Fruit fly (Drosophila melanogaster) whole organism, embryonic: ENCODE data around the gene CG32182.

Experiments
- Ada2b ChIP-seq: fragments of 200-800 bp; sonication (Bioruptor generic); IDR thresholded peaks from 2 replicates; pipeline ENCODE4 v1.3.6; 2022; ENCODE audit warnings: missing biosample characterization, missing genetic modification characterization
- Bgb ChIP-seq: fragments of 200-800 bp; sonication (Bioruptor generic); IDR thresholded peaks from 2 replicates; pipeline ENCODE4 v1.3.6; 2022; ENCODE audit warnings: missing biosample characterization, missing genetic modification characterization; ENCODE audit not compliant: partially characterized antibody
- CG10147 ChIP-seq: fragments of 200-800 bp; sonication (Bioruptor generic); optimal IDR thresholded peaks from 2 replicates; lab custom pipeline; 2019; ENCODE audit warnings: missing biosample characterization, mild to moderate bottlenecking, missing genetic modification characterization, moderate library complexity
- CG11085 ChIP-seq: fragments of 200-800 bp; sonication (Bioruptor generic); IDR thresholded peaks from 2 replicates; pipeline ENCODE4 v1.3.6; 2022; ENCODE audit warnings: missing biosample characterization, missing genetic modification characterization
- CG1603 ChIP-seq: fragments of 200-800 bp; sonication (Bioruptor generic); optimal IDR thresholded peaks from 2 replicates; lab custom pipeline; 2019; ENCODE audit warnings: missing biosample characterization, mild to moderate bottlenecking, missing genetic modification characterization, moderate library complexity
- CG16813 ChIP-seq: fragments of 200-800 bp; sonication (Bioruptor generic); IDR thresholded peaks from 3 replicates; pipeline ENCODE4 v1.3.6; 2022; ENCODE audit warnings: missing biosample characterization, missing genetic modification characterization; ENCODE audit not compliant: partially characterized antibody
- CG2116 ChIP-seq: fragments of 200-800 bp; sonication (Bioruptor generic); optimal IDR thresholded peaks from 3 replicates; lab custom pipeline; 2018; ENCODE audit warnings: missing biosample characterization, mild to moderate bottlenecking, missing genetic modification characterization
- CG31388 ChIP-seq: fragments of 200-800 bp; sonication (Bioruptor generic); optimal IDR thresholded peaks from 2 replicates; lab custom pipeline; 2016; ENCODE audit warnings: missing biosample characterization, missing genetic modification characterization
- CG3847 ChIP-seq: fragments of 200-800 bp; sonication (Bioruptor generic); IDR thresholded peaks from 2 replicates; pipeline ENCODE4 v1.3.6; 2022; ENCODE audit warnings: missing biosample characterization, missing genetic modification characterization
- CG3995 ChIP-seq: fragments of 200-800 bp; sonication (Bioruptor generic); optimal IDR thresholded peaks from 3 replicates; lab custom pipeline; 2016; ENCODE audit warnings: missing biosample characterization, missing genetic modification characterization
- CG4282 ChIP-seq: fragments of 200-800 bp; sonication (Bioruptor generic); optimal IDR thresholded peaks from 2 replicates; lab custom pipeline; 2016; ENCODE audit warnings: missing biosample characterization, missing genetic modification characterization
- CG4328 ChIP-seq: fragments of 200-800 bp; sonication (Bioruptor generic); optimal IDR thresholded peaks from 3 replicates; lab custom pipeline; 2017; ENCODE audit warnings: missing biosample characterization, missing genetic modification reagents, missing genetic modification characterization
- CG6813 ChIP-seq: fragments of 200-800 bp; sonication (Bioruptor generic); optimal IDR thresholded peaks from 2 replicates; lab custom pipeline; 2017; ENCODE audit warnings: missing biosample characterization, missing genetic modification characterization, mild to moderate bottlenecking, moderate library complexity, missing genetic modification reagents
- CG7556 ChIP-seq: fragments of 200-800 bp; sonication (Bioruptor generic); optimal IDR thresholded peaks from 2 replicates; lab custom pipeline; 2017; ENCODE audit warnings: missing biosample characterization, mild to moderate bottlenecking, missing genetic modification characterization
- CG8281 ChIP-seq: fragments of 200-800 bp; sonication (Bioruptor generic); optimal IDR thresholded peaks from 2 replicates; lab custom pipeline; 2018; ENCODE audit warnings: missing biosample characterization, mild to moderate bottlenecking, missing genetic modification characterization, moderate library complexity
- CG8290 ChIP-seq, 3 experiments: fragments of 200-800 bp; sonication (Bioruptor generic); optimal IDR thresholded peaks; 2 replicates each; lab custom pipeline; 2016 to 2019; ENCODE audit warnings: missing biosample characterization in 3 of 3, missing genetic modification characterization in 3 of 3, mild to moderate bottlenecking in 2 of 3, moderate library complexity in 1 of 3
- CG8765 ChIP-seq: fragments of 200-800 bp; sonication (Bioruptor generic); IDR thresholded peaks from 2 replicates; pipeline ENCODE4 v1.3.6; 2022; ENCODE audit warnings: missing biosample characterization, missing genetic modification characterization
- CG9215 ChIP-seq: fragments of 200-800 bp; sonication (Bioruptor generic); IDR thresholded peaks from 2 replicates; pipeline ENCODE4 v1.3.6; 2022; ENCODE audit warnings: missing biosample characterization, missing genetic modification characterization
- Dp ChIP-seq: fragments of 200-800 bp; sonication (Bioruptor generic); optimal IDR thresholded peaks from 2 replicates; lab custom pipeline; 2018; ENCODE audit warnings: missing biosample characterization, mild to moderate bottlenecking, missing genetic modification characterization, moderate library complexity
- E2f1 ChIP-seq: fragments of 200-800 bp; sonication (Bioruptor generic); IDR thresholded peaks from 2 replicates; pipeline ENCODE4 v1.3.6; 2022; ENCODE audit warnings: missing biosample characterization, missing genetic modification characterization
- Eip74EF ChIP-seq, 2 experiments: fragments of 200-800 bp in 1 of 2; fragments of >200 bp in 1 of 2; sonication (Bioruptor generic) in 1 of 2; optimal IDR thresholded peaks; 2 replicates each; lab custom pipeline; 2017 to 2019; ENCODE audit warnings: missing biosample characterization in 2 of 2, missing genetic modification characterization in 2 of 2, mild to moderate bottlenecking in 1 of 2, moderate library complexity in 1 of 2
- Ets97D ChIP-seq: fragments of 200-800 bp; sonication (Bioruptor generic); optimal IDR thresholded peaks from 3 replicates; lab custom pipeline; 2016; ENCODE audit warnings: missing biosample characterization, missing genetic modification characterization
- Fer3 ChIP-seq: fragments of 200-800 bp; sonication (Bioruptor generic); optimal IDR thresholded peaks from 2 replicates; lab custom pipeline; 2018; ENCODE audit warnings: missing biosample characterization, mild to moderate bottlenecking, missing genetic modification characterization, moderate library complexity
- NK7.1 ChIP-seq: fragments of 200-800 bp; sonication (Bioruptor generic); optimal IDR thresholded peaks from 3 replicates; lab custom pipeline; 2016; ENCODE audit warnings: missing biosample characterization, missing genetic modification characterization
- PHDP ChIP-seq: fragments of 200-800 bp; sonication (Bioruptor generic); optimal IDR thresholded peaks from 3 replicates; lab custom pipeline; 2018; ENCODE audit warnings: missing biosample characterization, mild to moderate bottlenecking, missing genetic modification characterization, moderate library complexity
- Pdp1 ChIP-seq, 2 experiments: fragments of 200-800 bp; sonication (Bioruptor generic); optimal IDR thresholded peaks; 3 replicates each; lab custom pipeline; 2016; ENCODE audit warnings: missing biosample characterization in 2 of 2, missing genetic modification characterization in 2 of 2, mild to moderate bottlenecking in 1 of 2, moderate library complexity in 1 of 2
- Rx ChIP-seq: fragments of 200-800 bp; sonication (Bioruptor generic); IDR thresholded peaks from 2 replicates; pipeline ENCODE4 v1.3.6; 2022; ENCODE audit warnings: missing biosample characterization, missing genetic modification characterization
- TFAM ChIP-seq: fragments of 200-800 bp; sonication (Bioruptor generic); optimal IDR thresholded peaks from 2 replicates; lab custom pipeline; 2017; ENCODE audit warnings: missing biosample characterization, missing genetic modification characterization, inconsistent platforms
- Vsx1 ChIP-seq: fragments of 200-800 bp; sonication (Bioruptor generic); optimal IDR thresholded peaks from 2 replicates; lab custom pipeline; 2017; ENCODE audit warnings: missing biosample characterization, mild to moderate bottlenecking, missing genetic modification characterization, missing genetic modification reagents
- bbx ChIP-seq: fragments of 200-800 bp; sonication (Bioruptor generic); IDR thresholded peaks from 2 replicates; pipeline ENCODE4 v1.3.6; 2022; ENCODE audit warnings: missing biosample characterization, missing genetic modification characterization; ENCODE audit not compliant: partially characterized antibody
- bigmax ChIP-seq: fragments of 200-800 bp; sonication (Bioruptor generic); optimal IDR thresholded peaks from 2 replicates; lab custom pipeline; 2018; ENCODE audit warnings: missing biosample characterization, mild to moderate bottlenecking, missing genetic modification characterization
- chinmo ChIP-seq: fragments of 200-800 bp; sonication (Bioruptor generic); IDR thresholded peaks from 4 replicates; pipeline ENCODE4 v1.3.6; 2022; ENCODE audit warnings: missing biosample characterization, missing genetic modification characterization; ENCODE audit not compliant: partially characterized antibody
- chm ChIP-seq: fragments of 200-800 bp; sonication (Bioruptor generic); IDR thresholded peaks from 2 replicates; pipeline ENCODE4 v1.3.6; 2022; ENCODE audit warnings: missing biosample characterization, missing genetic modification characterization
- crp ChIP-seq, 2 experiments: fragments of 200-800 bp; sonication (Bioruptor generic); optimal IDR thresholded peaks; 2 replicates in 1 of 2; 3 replicates in 1 of 2; lab custom pipeline; 2017; ENCODE audit warnings: missing biosample characterization in 2 of 2, missing genetic modification characterization in 2 of 2, mild to moderate bottlenecking in 1 of 2, moderate library complexity in 1 of 2
- da ChIP-seq: fragments of 200-800 bp; sonication (Bioruptor generic); optimal IDR thresholded peaks from 2 replicates; lab custom pipeline; 2016; ENCODE audit warnings: missing biosample characterization, missing genetic modification characterization
- dpn ChIP-seq, 2 experiments: fragments of 200-800 bp; sonication (Bioruptor generic); optimal IDR thresholded peaks; 3 replicates each; lab custom pipeline; 2016; ENCODE audit warnings: missing biosample characterization in 2 of 2, missing genetic modification characterization in 2 of 2
- ewg ChIP-seq: fragments of 200-800 bp; sonication (Bioruptor generic); optimal IDR thresholded peaks from 3 replicates; lab custom pipeline; 2017; ENCODE audit warnings: mild to moderate bottlenecking, missing biosample characterization, missing genetic modification reagents, missing genetic modification characterization
- grn ChIP-seq: fragments of 200-800 bp; sonication (Bioruptor generic); optimal IDR thresholded peaks from 3 replicates; lab custom pipeline; 2017; ENCODE audit warnings: missing biosample characterization, missing genetic modification characterization
- lola ChIP-seq, 3 experiments: fragments of >200 bp in 2 of 3; fragments of 200-800 bp in 1 of 3; sonication (Bioruptor generic) in 1 of 3; optimal IDR thresholded peaks; 2 replicates each; lab custom pipeline; 2017 to 2019; ENCODE audit warnings: missing biosample characterization in 3 of 3, missing genetic modification characterization in 3 of 3, mild to moderate bottlenecking in 1 of 3, moderate library complexity in 1 of 3
- p53 ChIP-seq: fragments of 200-800 bp; sonication (Bioruptor generic); optimal IDR thresholded peaks from 2 replicates; lab custom pipeline; 2016; ENCODE audit warnings: missing biosample characterization, missing genetic modification characterization
- sd ChIP-seq: fragments of 200-800 bp; sonication (Bioruptor generic); optimal IDR thresholded peaks from 3 replicates; lab custom pipeline; 2018; ENCODE audit warnings: missing biosample characterization, mild to moderate bottlenecking, missing genetic modification characterization, moderate library complexity
- sens ChIP-seq: fragments of 200-800 bp; sonication (Bioruptor generic); peaks from one replicate; lab custom pipeline; 2016; ENCODE audit warnings: missing biosample characterization, missing genetic modification characterization
- sob ChIP-seq: fragments of 200-800 bp; sonication (Bioruptor generic); IDR thresholded peaks from 2 replicates; pipeline ENCODE4 v1.3.6; 2022; ENCODE audit warnings: missing biosample characterization, missing genetic modification characterization
- stwl ChIP-seq: fragments of 200-800 bp; sonication (Bioruptor generic); optimal IDR thresholded peaks from 3 replicates; lab custom pipeline; 2018; ENCODE audit warnings: missing biosample characterization, mild to moderate bottlenecking, missing genetic modification characterization, moderate library complexity
- sug ChIP-seq: fragments of 200-800 bp; optimal IDR thresholded peaks from 2 replicates; lab custom pipeline; 2019; ENCODE audit warnings: missing biosample characterization, mild to moderate bottlenecking, missing genetic modification characterization, moderate library complexity
- tio ChIP-seq: fragments of 200-800 bp; sonication (Bioruptor generic); optimal IDR thresholded peaks from 2 replicates; lab custom pipeline; 2017; ENCODE audit warnings: missing biosample characterization, missing genetic modification characterization, inconsistent platforms
- tx ChIP-seq: fragments of 200-800 bp; sonication (Bioruptor generic); optimal IDR thresholded peaks from 2 replicates; lab custom pipeline; 2016; ENCODE audit warnings: missing biosample characterization, missing genetic modification characterization

CG32182 gene

dm6 chr3L:17804511-17804910 is 46.6 kb downstream of the CG32182 start, which contains the start of gene ais (continued):
- TF ChIP-seq CG7556 (GFP tag; lab: Kevin White, UChicago) (no peak), CG1603 (tag; lab: Kevin White, UChicago) (peak; percentile 53), chinmo (GFP tag; lab: Robert Waterston, UW) (0 out of 4 replicates have a peak, but pooled peaks have one; percentile 30), Ets97D (GFP tag; lab: Kevin White, UChicago) (peak; percentile 17), CG6813 (GFP tag; lab: Kevin White, UChicago) (no peak), grn (GFP tag; lab: Kevin White, UChicago) (no peak), CG8290 (GFP tag; optimal IDR thresholded peaks at IDR 0.05; lab: Kevin White, UChicago) (no peak), CG8290 (tag; optimal IDR thresholded peaks at IDR 0.05; lab: Kevin White, UChicago) (peak in 1 of 2 experiments; percentile 56), CG16813 (GFP tag; lab: Robert Waterston, UW) (0 out of 3 replicates have a peak, but pooled peaks have one; percentile 9)

DNA sequence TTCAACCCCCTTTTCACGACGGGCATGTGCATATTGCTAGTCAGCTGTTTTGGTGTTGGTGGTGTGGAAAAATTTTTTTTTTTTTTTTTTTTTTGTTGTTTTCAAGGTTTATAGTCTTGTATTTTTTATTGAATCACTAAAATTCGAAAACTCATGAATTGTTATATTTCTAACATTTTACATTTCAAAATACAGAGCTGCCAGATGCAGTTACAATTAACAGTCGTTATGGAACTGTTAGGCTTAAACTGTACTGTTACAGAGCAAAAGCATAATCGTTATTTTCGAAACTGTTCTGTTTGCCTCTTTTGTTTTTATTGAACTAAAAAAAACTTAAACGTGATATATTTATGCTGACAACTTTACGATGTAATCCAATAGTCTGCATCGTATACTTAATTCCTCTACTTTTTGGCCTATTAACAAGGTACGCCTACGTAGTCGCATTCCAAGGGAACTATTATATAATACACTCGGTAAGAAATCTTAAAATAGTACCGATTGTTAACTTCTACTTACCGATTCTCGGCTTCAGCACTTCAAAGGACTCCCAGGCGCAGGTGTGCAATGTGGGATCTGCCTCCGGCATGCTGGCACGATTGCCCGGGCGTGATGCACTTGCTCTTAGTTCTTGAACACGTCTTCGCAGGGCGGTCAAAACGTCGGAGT is 48.6 kb downstream of the CG32182 start, which contains the start of gene CG32187:
Gene CG32187, minus strand, starts transcription at position 9 of the 669 bp plus-strand sequence.
- TF ChIP-seq CG31388 (GFP tag; lab: Kevin White, UChicago) (no peak), bigmax (GFP tag; lab: Kevin White, UChicago) (no peak), sens (GFP tag; lab: Kevin White, UChicago) (peak; percentile 3), da (GFP tag; lab: Kevin White, UChicago) (no peak), NK7.1 (GFP tag; lab: Kevin White, UChicago) (no peak), TFAM (no peak), tx (GFP tag; lab: Kevin White, UChicago) (no peak), CG10147 (GFP tag; lab: Kevin White, UChicago) (no peak), Fer3 (tag; lab: Kevin White, UChicago) (no peak), Bgb (GFP tag; lab: Robert Waterston, UW) (no peak), E2f1 (GFP tag; lab: Robert Waterston, UW) (no peak), stwl (tag; lab: Kevin White, UChicago) (peak; percentile 7), ewg (GFP tag; lab: Kevin White, UChicago) (no peak), Eip74EF (GFP tag; optimal IDR thresholded peaks at IDR 0.05; lab: Kevin White, UChicago) (no peak), crp (GFP tag; optimal IDR thresholded peaks at IDR 0.05; lab: Kevin White, UChicago) (peak in 1 of 2 experiments; percentile 59), CG4282 (GFP tag; lab: Kevin White, UChicago) (no peak), Rx (GFP tag; lab: Robert Waterston, UW) (no peak), CG8765 (GFP tag; lab: Robert Waterston, UW) (no peak), CG4328 (GFP tag; lab: Kevin White, UChicago) (no peak), sob (GFP tag; lab: Robert Waterston, UW) (no peak), CG3847 (GFP tag; lab: Robert Waterston, UW) (no peak), CG2116 (GFP tag; lab: Kevin White, UChicago) (no peak), CG11085 (GFP tag; lab: Robert Waterston, UW) (no peak), dpn (GFP tag; optimal IDR thresholded peaks at IDR 0.05; lab: Kevin White, UChicago) (no peak), p53 (no peak), Dp (peak; percentile 15), Pdp1 (GFP tag; optimal IDR thresholded peaks at IDR 0.05; lab: Kevin White, UChicago) (peak in 1 of 2 experiments; percentile 92), tio (no peak), CG3995 (GFP tag; lab: Kevin White, UChicago) (no peak), CG8281 (no peak), chm (no peak), sug (no peak), lola (GFP tag; optimal IDR thresholded peaks at IDR 0.05; lab: Kevin White, UChicago) (no peak), bbx (GFP tag; lab: Robert Waterston, UW) (no peak), CG9215 (GFP tag; lab: Robert Waterston, UW) (no peak), PHDP (no peak), sd (no peak), Ada2b (GFP tag; lab: Robert Waterston, UW) (no peak), Vsx1 (GFP tag; lab: Kevin White, UChicago) (no peak)
